Worm (Caenorhabditis elegans) whole organism, L4 larva: Measurements from ENCODE around the gene lnkn-1.

Source experiments
- D1046.2 ChIP-seq: fragments of 200-800 bp; sonication (Bioruptor generic); IDR thresholded peaks from 2 replicates; pipeline ENCODE4 v1.3.6; 2022; ENCODE audit warnings: missing genetic modification characterization, missing compliant biosample characterization
- F37D6.2 ChIP-seq: sonication (generic microtip); optimal IDR thresholded peaks from 2 replicates; lab custom pipeline; 2016; ENCODE audit warnings: mild to moderate bottlenecking, missing genetic modification characterization, missing compliant biosample characterization
- R02D3.7 ChIP-seq: fragments of 150-350 bp; sonication (generic microtip); optimal IDR thresholded peaks from 3 replicates; lab custom pipeline; 2014; ENCODE audit warnings: missing biosample characterization, missing genetic modification characterization
- T20F7.1 ChIP-seq: fragments of 200-800 bp; sonication (Bioruptor generic); optimal IDR thresholded peaks from 2 replicates; lab custom pipeline; 2018; ENCODE audit warnings: mild to moderate bottlenecking, missing genetic modification characterization, missing compliant biosample characterization
- T26A8.4 ChIP-seq: fragments of 200-800 bp; sonication (Bioruptor generic); IDR thresholded peaks from 2 replicates; pipeline ENCODE4 v1.3.6; 2022; ENCODE audit warnings: missing genetic modification characterization, missing compliant biosample characterization
- Y48G9A.11 ChIP-seq: fragments of 200-800 bp; sonication (Bioruptor generic); IDR thresholded peaks from 2 replicates; pipeline ENCODE4 v1.3.6; 2022; ENCODE audit warnings: missing genetic modification reagents, missing genetic modification characterization, missing compliant biosample characterization
- Y5F2A.4 ChIP-seq: fragments of 200-800 bp; sonication (Bioruptor generic); optimal IDR thresholded peaks from 2 replicates; lab custom pipeline; 2018; ENCODE audit warnings: mild to moderate bottlenecking, missing genetic modification characterization, missing compliant biosample characterization
- ZK546.5 ChIP-seq, 2 experiments: sonication (generic microtip); optimal IDR thresholded peaks; 2 replicates each; lab custom pipeline; 2017; ENCODE audit warnings: missing biosample characterization in 2 of 2, missing genetic modification characterization in 2 of 2
- ceh-28 ChIP-seq: fragments of 150-350 bp; optimal IDR thresholded peaks from 2 replicates; lab custom pipeline; 2014; ENCODE audit warnings: missing biosample characterization, missing genetic modification reagents, missing genetic modification characterization
- ceh-62 ChIP-seq: sonication (generic microtip); optimal IDR thresholded peaks from 2 replicates; lab custom pipeline; 2017; ENCODE audit warnings: missing biosample characterization, missing genetic modification characterization
- ceh-82 ChIP-seq: sonication (generic microtip); optimal IDR thresholded peaks from 2 replicates; lab custom pipeline; 2017; ENCODE audit warnings: missing biosample characterization, missing genetic modification characterization
- cey-2 ChIP-seq: sonication (generic microtip); optimal IDR thresholded peaks from 3 replicates; lab custom pipeline; 2017; ENCODE audit warnings: missing genetic modification characterization, mild to moderate bottlenecking, missing compliant biosample characterization, antibody characterized with exemption, borderline replicate concordance; ENCODE audit not compliant: insufficient read depth
- daf-19 ChIP-seq: fragments of 200-800 bp; sonication (Bioruptor generic); conservative IDR thresholded peaks from 2 replicates; pipeline ENCODE4 v1.3.6; 2022; ENCODE audit warnings: missing genetic modification characterization, missing compliant biosample characterization
- dmd-6 ChIP-seq: fragments of 200-800 bp; sonication (Bioruptor generic); IDR thresholded peaks from 2 replicates; pipeline ENCODE4 v1.3.6; 2022; ENCODE audit warnings: missing genetic modification reagents, missing genetic modification characterization, missing compliant biosample characterization
- dmd-9 ChIP-seq: fragments of 200-800 bp; sonication (Bioruptor generic); IDR thresholded peaks from 2 replicates; pipeline ENCODE4 v1.3.6; 2022; ENCODE audit warnings: missing genetic modification reagents, missing genetic modification characterization, missing compliant biosample characterization
- dve-1 ChIP-seq: sonication (generic microtip); optimal IDR thresholded peaks from 2 replicates; lab custom pipeline; 2017; ENCODE audit warnings: antibody characterized with exemption, mild to moderate bottlenecking, missing genetic modification characterization, missing compliant biosample characterization; ENCODE audit not compliant: insufficient read depth
- egl-27 ChIP-seq: sonication (generic microtip); optimal IDR thresholded peaks from 3 replicates; lab custom pipeline; 2017; ENCODE audit warnings: missing biosample characterization, missing genetic modification reagents, missing genetic modification characterization
- egl-43 ChIP-seq: fragments of 200-800 bp; sonication (Bioruptor generic); IDR thresholded peaks from 2 replicates; pipeline ENCODE4 v1.3.6; 2022; ENCODE audit warnings: missing genetic modification reagents, missing genetic modification characterization, missing compliant biosample characterization
- fos-1 ChIP-seq: fragments of 150-350 bp; optimal IDR thresholded peaks from 2 replicates; lab custom pipeline; 2014; ENCODE audit warnings: missing biosample characterization, missing genetic modification characterization
- gei-8 ChIP-seq: fragments of 200-800 bp; sonication (Bioruptor generic); optimal IDR thresholded peaks from 2 replicates; lab custom pipeline; 2018; ENCODE audit warnings: mild to moderate bottlenecking, missing genetic modification characterization, missing compliant biosample characterization
- lin-1 ChIP-seq: fragments of 200-800 bp; sonication (Bioruptor generic); IDR thresholded peaks from 2 replicates; pipeline ENCODE4 v1.3.6; 2022; ENCODE audit warnings: missing genetic modification reagents, missing genetic modification characterization, missing compliant biosample characterization
- lin-15B ChIP-seq: fragments of 150-350 bp; sonication (generic microtip); optimal IDR thresholded peaks from 3 replicates; lab custom pipeline; 2014; ENCODE audit warnings: missing biosample characterization, missing genetic modification characterization
- lin-29 ChIP-seq: fragments of 200-800 bp; sonication (Bioruptor generic); IDR thresholded peaks from 2 replicates; pipeline ENCODE4 v1.3.6; 2022; ENCODE audit warnings: missing genetic modification reagents, missing genetic modification characterization, missing compliant biosample characterization
- lir-3 ChIP-seq: sonication (generic microtip); optimal IDR thresholded peaks from 2 replicates; lab custom pipeline; 2016; ENCODE audit warnings: mild to moderate bottlenecking, missing genetic modification characterization, missing compliant biosample characterization
- lsy-2 ChIP-seq, 2 experiments: fragments of 150-350 bp in 1 of 2; sonication (generic microtip) in 1 of 2; optimal IDR thresholded peaks; 2 replicates each; lab custom pipeline; 2014 to 2017; ENCODE audit warnings: missing biosample characterization in 2 of 2, missing genetic modification characterization in 2 of 2
- madf-9 ChIP-seq: fragments of 200-800 bp; sonication (Bioruptor generic); conservative IDR thresholded peaks from 2 replicates; pipeline ENCODE4 v1.3.6; 2022; ENCODE audit warnings: missing genetic modification reagents, missing genetic modification characterization, missing compliant biosample characterization
- mep-1 ChIP-seq: fragments of 150-350 bp; sonication (generic microtip); optimal IDR thresholded peaks from 3 replicates; lab custom pipeline; 2014; ENCODE audit warnings: missing biosample characterization, missing genetic modification characterization
- mxl-2 ChIP-seq: fragments of 200-800 bp; sonication (Bioruptor generic); conservative IDR thresholded peaks from 2 replicates; pipeline ENCODE4 v1.3.6; 2022; ENCODE audit warnings: missing genetic modification reagents, missing genetic modification characterization, missing compliant biosample characterization
- mxl-3 ChIP-seq: fragments of 200-800 bp; sonication (Bioruptor generic); optimal IDR thresholded peaks from 2 replicates; lab custom pipeline; 2018; ENCODE audit warnings: mild to moderate bottlenecking, missing genetic modification characterization, missing compliant biosample characterization
- nhr-102 ChIP-seq: sonication (generic microtip); optimal IDR thresholded peaks from 2 replicates; lab custom pipeline; 2016; ENCODE audit warnings: mild to moderate bottlenecking, missing genetic modification characterization, moderate library complexity, missing compliant biosample characterization
- nhr-11 ChIP-seq: fragments of 150-350 bp; optimal IDR thresholded peaks from 2 replicates; lab custom pipeline; 2014; ENCODE audit warnings: missing biosample characterization, missing genetic modification characterization
- nhr-237 ChIP-seq: sonication (generic microtip); optimal IDR thresholded peaks from 2 replicates; lab custom pipeline; 2017; ENCODE audit warnings: missing biosample characterization, missing genetic modification characterization
- nhr-28 ChIP-seq: fragments of 150-350 bp; optimal IDR thresholded peaks from 2 replicates; lab custom pipeline; 2014; ENCODE audit warnings: missing biosample characterization, missing genetic modification characterization
- nhr-48 ChIP-seq: sonication (generic microtip); optimal IDR thresholded peaks from 2 replicates; lab custom pipeline; 2016; ENCODE audit warnings: mild to moderate bottlenecking, missing genetic modification characterization, missing compliant biosample characterization
- nhr-6 ChIP-seq: fragments of 150-350 bp; optimal IDR thresholded peaks from 2 replicates; lab custom pipeline; 2014; ENCODE audit warnings: missing biosample characterization, missing genetic modification characterization
- rbr-2 ChIP-seq: sonication (generic microtip); optimal IDR thresholded peaks from 2 replicates; lab custom pipeline; 2016; ENCODE audit warnings: missing genotype, missing genetic modification characterization, missing compliant biosample characterization
- saeg-2 ChIP-seq: fragments of 200-800 bp; sonication (Bioruptor generic); IDR thresholded peaks from 2 replicates; pipeline ENCODE4 v1.3.6; 2022; ENCODE audit warnings: missing genetic modification reagents, missing genetic modification characterization, missing compliant biosample characterization
- skn-1 ChIP-seq: fragments of 150-350 bp; optimal IDR thresholded peaks from 2 replicates; lab custom pipeline; 2014; ENCODE audit warnings: missing biosample characterization, missing genetic modification characterization
- snpc-1.2 ChIP-seq: fragments of 200-800 bp; sonication (Bioruptor generic); IDR thresholded peaks from 2 replicates; pipeline ENCODE4 v1.3.6; 2022; ENCODE audit warnings: missing genetic modification reagents, missing genetic modification characterization, missing compliant biosample characterization
- unc-130 ChIP-seq: sonication (generic microtip); optimal IDR thresholded peaks from 2 replicates; lab custom pipeline; 2016; ENCODE audit warnings: missing genetic modification reagents, missing genetic modification characterization, missing compliant biosample characterization
- unc-39 ChIP-seq: sonication (generic microtip); optimal IDR thresholded peaks from 2 replicates; lab custom pipeline; 2017; ENCODE audit warnings: missing biosample characterization, missing genetic modification characterization
- unc-62 ChIP-seq, 3 experiments: fragments of 150-350 bp in 1 of 3; sonication (generic microtip); optimal IDR thresholded peaks in 2 of 3; peaks in 1 of 3; 1 replicate in 1 of 3; 2 replicates in 2 of 3; lab custom pipeline; 2014 to 2017; ENCODE audit warnings: missing biosample characterization in 3 of 3, missing genetic modification characterization in 3 of 3, missing genetic modification reagents in 3 of 3, missing genotype in 1 of 3
- vab-7 ChIP-seq: fragments of 200-800 bp; sonication (Bioruptor generic); IDR thresholded peaks from 2 replicates; pipeline ENCODE4 v1.3.6; 2022; ENCODE audit warnings: missing genetic modification reagents, missing genetic modification characterization, missing compliant biosample characterization
- zfp-2 ChIP-seq: sonication (generic microtip); optimal IDR thresholded peaks from 2 replicates; lab custom pipeline; 2016; ENCODE audit warnings: mild to moderate bottlenecking, missing genetic modification characterization, missing compliant biosample characterization
- zfp-3 ChIP-seq: fragments of 200-800 bp; sonication (Bioruptor generic); conservative IDR thresholded peaks from 2 replicates; pipeline ENCODE4 v1.3.6; 2022; ENCODE audit warnings: missing genetic modification reagents, missing genetic modification characterization, missing compliant biosample characterization
- zip-11 ChIP-seq: fragments of 200-800 bp; sonication (Bioruptor generic); IDR thresholded peaks from 2 replicates; pipeline ENCODE4 v1.3.6; 2022; ENCODE audit warnings: missing genetic modification characterization, missing compliant biosample characterization
- zip-2 ChIP-seq: fragments of 150-350 bp; optimal IDR thresholded peaks from 2 replicates; lab custom pipeline; 2014; ENCODE audit warnings: missing biosample characterization, missing genetic modification characterization
- ztf-7 ChIP-seq: fragments of 150-350 bp; optimal IDR thresholded peaks from 2 replicates; lab custom pipeline; 2014; ENCODE audit warnings: missing biosample characterization, missing genetic modification characterization

The lnkn-1 gene

ce11 chrIII:8873045-8873457 lies 17.0 kb upstream of the lnkn-1 start (continued):
- peak; percentile 47 for TF ChIP-seq F37D6.2 (tag; lab: Kevin White, UChicago)
- no peak for TF ChIP-seq zip-2 (tag; lab: Kevin White, UChicago)
- TF ChIP-seq nhr-28 (tag; lab: Kevin White, UChicago) = no peak
- TF ChIP-seq nhr-48 (tag; lab: Kevin White, UChicago) = no peak
- TF ChIP-seq R02D3.7 (tag; lab: Kevin White, UChicago) = no peak

ce11 chrIII:8873990-8874668 lies 15.9 kb upstream of the lnkn-1 start:
- TF ChIP-seq gei-8 (GFP tag; lab: Kevin White, UChicago) (peak; percentile 23), egl-27 (tag; lab: Kevin White, UChicago) (no peak), unc-39 (tag; lab: Kevin White, UChicago) (no peak), D1046.2 (GFP tag; lab: Robert Waterston, UW) (no peak), rbr-2 (tag; lab: Kevin White, UChicago) (peak; percentile 87), nhr-6 (tag; lab: Kevin White, UChicago) (peak; percentile 62), fos-1 (tag; lab: Kevin White, UChicago) (no peak), vab-7 (peak; percentile 37; the same call in 1 of the 2 replicates), ceh-82 (tag; lab: Kevin White, UChicago) (no peak), daf-19 (GFP tag; lab: Robert Waterston, UW) (no peak), lin-29 (GFP tag; lab: Robert Waterston, UW) (no peak), nhr-28 (tag; lab: Kevin White, UChicago) (peak; percentile 71), T20F7.1 (GFP tag; lab: Kevin White, UChicago) (no peak), lin-1 (GFP tag; lab: Robert Waterston, UW) (no peak), mxl-2 (no peak), ceh-62 (no peak), dmd-6 (GFP tag; lab: Robert Waterston, UW) (peak; percentile 25), Y48G9A.11 (GFP tag; lab: Robert Waterston, UW) (no peak), mxl-3 (GFP tag; lab: Kevin White, UChicago) (peak; percentile 43), skn-1 (tag; lab: Kevin White, UChicago) (no peak), ceh-28 (no peak), lsy-2 (tag; optimal IDR thresholded peaks at IDR 0.05; lab: Kevin White, UChicago) (peak; percentile 82 to 88), egl-43 (GFP tag; lab: Robert Waterston, UW) (no peak), dve-1 (tag; lab: Kevin White, UChicago) (peak; percentile 38), lir-3 (tag; lab: Kevin White, UChicago) (no peak), zip-11 (no peak), T26A8.4 (peak; percentile 36; the same call in 1 of the 2 replicates), mep-1 (peak; percentile 93), unc-62 (GFP tag; optimal IDR thresholded peaks at IDR 0.05 in 1 of 2; lab: Kevin White, UChicago) (peak in 1 of 2 experiments; percentile 80), unc-62 (tag; optimal IDR thresholded peaks at IDR 0.05; lab: Kevin White, UChicago) (peak; percentile 9), nhr-11 (tag; lab: Kevin White, UChicago) (peak; percentile 87), ZK546.5 (tag; optimal IDR thresholded peaks at IDR 0.05; lab: Kevin White, UChicago) (no peak), nhr-102 (no peak), nhr-237 (tag; lab: Kevin White, UChicago) (no peak), zfp-3 (GFP tag; lab: Robert Waterston, UW) (no peak), cey-2 (tag; lab: Kevin White, UChicago) (no peak), nhr-48 (tag; lab: Kevin White, UChicago) (peak; percentile 36), Y5F2A.4 (GFP tag; lab: Kevin White, UChicago) (no peak), lin-15B (tag; lab: Kevin White, UChicago) (no peak), snpc-1.2 (GFP tag; lab: Robert Waterston, UW) (no peak), unc-130 (no peak), ztf-7 (tag; lab: Kevin White, UChicago) (peak; percentile 22), saeg-2 (GFP tag; lab: Robert Waterston, UW) (no peak), madf-9 (no peak), dmd-9 (no peak), zfp-2 (tag; lab: Kevin White, UChicago) (peak; percentile 31)
